Worm (Caenorhabditis elegans) whole organism, L1 larva: ENCODE results near the gene sra-8.

Source experiments
- ceh-82 ChIP-seq, 3 experiments: fragments of 150-350 bp in 1 of 3; sonication (generic microtip) in 2 of 3; optimal IDR thresholded peaks; 2 replicates each; lab custom pipeline; 2014 to 2017; ENCODE audit warnings: missing biosample characterization in 3 of 3, missing genetic modification characterization in 3 of 3
- ces-1 ChIP-seq: fragments of 150-350 bp; optimal IDR thresholded peaks from 2 replicates; lab custom pipeline; 2014; ENCODE audit warnings: missing biosample characterization, missing genetic modification reagents, missing genetic modification characterization
- efl-1 ChIP-seq, 4 experiments: fragments of 150-350 bp; optimal IDR thresholded peaks in 3 of 4; peaks in 1 of 4; 1 replicate in 1 of 4; 2 replicates in 3 of 4; lab custom pipeline; 2014; ENCODE audit warnings: missing biosample characterization in 2 of 4, missing genetic modification characterization in 2 of 4, missing genetic modification reagents in 2 of 4
- egl-27 ChIP-seq, 2 experiments: fragments of 150-350 bp in 1 of 2; sonication (generic microtip); optimal IDR thresholded peaks; 3 replicates each; lab custom pipeline; 2017 to 2018; ENCODE audit warnings: missing biosample characterization in 2 of 2, missing genetic modification characterization in 2 of 2, missing genetic modification reagents in 2 of 2
- elt-2 ChIP-seq: sonication (generic microtip); optimal IDR thresholded peaks from 2 replicates; lab custom pipeline; 2016; ENCODE audit warnings: missing genetic modification characterization, mild to moderate bottlenecking, inconsistent platforms, missing compliant biosample characterization, missing genetic modification reagents
- ets-5 ChIP-seq: fragments of 200-800 bp; sonication (Bioruptor generic); IDR thresholded peaks from 2 replicates; pipeline ENCODE4 v1.3.6; 2022; ENCODE audit warnings: missing genetic modification characterization, missing compliant biosample characterization
- jun-1 ChIP-seq: fragments of 150-350 bp; optimal IDR thresholded peaks from 2 replicates; lab custom pipeline; 2014; ENCODE audit warnings: missing biosample characterization, missing genetic modification reagents, missing genetic modification characterization
- lin-13 ChIP-seq: fragments of 150-350 bp; optimal IDR thresholded peaks from 2 replicates; lab custom pipeline; 2014; ENCODE audit warnings: missing biosample characterization, missing genetic modification reagents, missing genetic modification characterization
- lir-3 ChIP-seq: sonication (generic microtip); optimal IDR thresholded peaks from 2 replicates; lab custom pipeline; 2016; ENCODE audit warnings: mild to moderate bottlenecking, missing genetic modification characterization, moderate library complexity, missing compliant biosample characterization; ENCODE audit not compliant: poor library complexity
- lsy-2 ChIP-seq, 2 experiments: fragments of 150-350 bp; optimal IDR thresholded peaks; 2 replicates each; lab custom pipeline; 2014; ENCODE audit warnings: missing biosample characterization in 2 of 2, missing genetic modification characterization in 2 of 2
- nhr-237 ChIP-seq: fragments of 150-350 bp; optimal IDR thresholded peaks from 2 replicates; lab custom pipeline; 2014; ENCODE audit warnings: missing biosample characterization, missing genetic modification characterization
- nhr-77 ChIP-seq: fragments of 150-350 bp; optimal IDR thresholded peaks from 2 replicates; lab custom pipeline; 2014; ENCODE audit warnings: missing biosample characterization, missing genetic modification characterization
- rnt-1 ChIP-seq: sonication (generic microtip); optimal IDR thresholded peaks from 2 replicates; lab custom pipeline; 2016; ENCODE audit warnings: mild to moderate bottlenecking, missing genetic modification characterization, moderate library complexity, missing compliant biosample characterization
- snpc-4 ChIP-seq: fragments of 150-350 bp; optimal IDR thresholded peaks from 2 replicates; lab custom pipeline; 2014; ENCODE audit warnings: missing biosample characterization, missing genetic modification characterization

ce11 chrII:9573412-9573811, 35.9 kb downstream of the sra-8 start:
- no peak for TF ChIP-seq ets-5 (GFP tag; lab: Robert Waterston, UW)
- TF ChIP-seq elt-2 = no peak
- TF ChIP-seq efl-1 (optimal IDR thresholded peaks at IDR 0.05; lab: Kevin White, UChicago) = no peak
- peak in 1 of 2 experiments; percentile 59 for TF ChIP-seq efl-1 (GFP tag; optimal IDR thresholded peaks at IDR 0.05 in 1 of 2; lab: Kevin White, UChicago)
- no peak for TF ChIP-seq snpc-4 (tag; lab: Kevin White, UChicago)
- TF ChIP-seq lsy-2 (tag; optimal IDR thresholded peaks at IDR 0.05; lab: Kevin White, UChicago) = peak in 1 of 2 experiments; percentile 32
- no peak for TF ChIP-seq jun-1 (tag; lab: Kevin White, UChicago)
- TF ChIP-seq ces-1 = no peak
- no peak for TF ChIP-seq nhr-237 (tag; lab: Kevin White, UChicago)
- TF ChIP-seq nhr-77 (tag; lab: Kevin White, UChicago) = no peak
- no peak for TF ChIP-seq rnt-1
- TF ChIP-seq lir-3 (tag; lab: Kevin White, UChicago) = no peak
- TF ChIP-seq egl-27 (tag; optimal IDR thresholded peaks at IDR 0.05; lab: Kevin White, UChicago) = no peak
- no peak for TF ChIP-seq lin-13 (GFP tag; lab: Kevin White, UChicago)
- TF ChIP-seq ceh-82 (tag; optimal IDR thresholded peaks at IDR 0.05; lab: Kevin White, UChicago) = no peak
